Worm (Caenorhabditis elegans) whole organism, L3 larva: Measurements from ENCODE around the gene pbo-4.

Source experiments
- ama-1 ChIP-seq: fragments of 150-350 bp; optimal IDR thresholded peaks from 2 replicates; lab custom pipeline; 2018
- ceh-82 ChIP-seq: fragments of 150-350 bp; optimal IDR thresholded peaks from 2 replicates; lab custom pipeline; 2014; ENCODE audit warnings: missing biosample characterization, missing genetic modification characterization
- elt-1 ChIP-seq: fragments of 150-350 bp; optimal IDR thresholded peaks from 2 replicates; lab custom pipeline; 2014; ENCODE audit warnings: missing biosample characterization, missing genetic modification characterization
- fos-1 ChIP-seq: fragments of 150-350 bp; optimal IDR thresholded peaks from 2 replicates; lab custom pipeline; 2014; ENCODE audit warnings: missing biosample characterization, missing genetic modification characterization
- nhr-12 ChIP-seq: fragments of 150-350 bp; optimal IDR thresholded peaks from 2 replicates; lab custom pipeline; 2014; ENCODE audit warnings: missing biosample characterization, missing genetic modification characterization
- nhr-28 ChIP-seq: fragments of 150-350 bp; optimal IDR thresholded peaks from 2 replicates; lab custom pipeline; 2014; ENCODE audit warnings: missing biosample characterization, missing genetic modification characterization
- snpc-4 ChIP-seq: fragments of 150-350 bp; optimal IDR thresholded peaks from 2 replicates; lab custom pipeline; 2014; ENCODE audit warnings: missing biosample characterization, missing genetic modification characterization
- unc-62 ChIP-seq: fragments of 150-350 bp; sonication (generic microtip); optimal IDR thresholded peaks from 4 replicates; lab custom pipeline; 2014; ENCODE audit warnings: missing biosample characterization, missing genetic modification reagents, missing genetic modification characterization
- ztf-11 ChIP-seq: fragments of 150-350 bp; optimal IDR thresholded peaks from 2 replicates; lab custom pipeline; 2014; ENCODE audit warnings: missing biosample characterization, missing genetic modification characterization
- ztf-4 ChIP-seq: fragments of 150-350 bp; optimal IDR thresholded peaks from 2 replicates; lab custom pipeline; 2014; ENCODE audit warnings: missing biosample characterization, missing genetic modification characterization

DNA sequence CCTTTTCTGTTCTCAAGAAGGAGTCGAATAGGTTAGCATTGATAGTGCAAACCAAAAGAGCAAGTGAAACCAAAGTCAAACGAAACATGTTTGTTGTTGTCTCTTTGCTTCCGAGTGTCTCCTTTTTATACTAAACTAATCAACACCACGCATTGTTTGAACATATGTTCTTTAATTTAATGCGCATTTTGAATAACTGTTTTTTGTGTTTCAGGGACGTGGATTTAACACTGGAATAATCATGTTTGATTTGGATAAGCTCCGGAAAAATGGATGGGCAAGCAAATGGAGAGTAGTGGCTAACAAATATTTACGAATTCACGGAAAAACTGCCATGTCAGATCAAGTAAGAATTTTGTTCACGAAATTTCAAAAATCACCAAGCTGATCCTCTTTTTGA, 13.8 kb downstream of the pbo-4 start, which contains the start of gene K09C8.9:
- TF ChIP-seq elt-1 (tag; lab: Kevin White, UChicago) (no peak), nhr-28 (no peak), ztf-4 (tag; lab: Kevin White, UChicago) (no peak), ceh-82 (tag; lab: Kevin White, UChicago) (no peak), fos-1 (tag; lab: Kevin White, UChicago) (no peak), unc-62 (GFP tag; lab: Kevin White, UChicago) (no peak), ztf-11 (tag; lab: Kevin White, UChicago) (no peak), nhr-12 (no peak), ama-1 (lab: Kevin White, UChicago) (no peak), snpc-4 (no peak)
